Fruit fly (Drosophila melanogaster) whole organism, prepupa: ENCODE data around the gene Hmbs.

Source experiments
- CG1621 ChIP-seq: fragments of 200-800 bp; sonication (Bioruptor generic); optimal IDR thresholded peaks from 3 replicates; lab custom pipeline; 2018; ENCODE audit warnings: missing biosample characterization, mild to moderate bottlenecking, missing genetic modification characterization
- CG16779 ChIP-seq: fragments of 200-800 bp; sonication (Bioruptor generic); optimal IDR thresholded peaks from 3 replicates; lab custom pipeline; 2017; ENCODE audit warnings: missing biosample characterization, mild to moderate bottlenecking, missing genetic modification characterization
- CG6792 ChIP-seq: fragments of 200-800 bp; sonication (Bioruptor generic); optimal IDR thresholded peaks from 3 replicates; lab custom pipeline; 2016; ENCODE audit warnings: missing biosample characterization, missing genetic modification characterization
- Ets96B ChIP-seq: fragments of 200-800 bp; optimal IDR thresholded peaks from 2 replicates; lab custom pipeline; 2019; ENCODE audit warnings: missing biosample characterization, mild to moderate bottlenecking, missing genetic modification characterization, moderate library complexity
- Hr39 ChIP-seq: fragments of 200-800 bp; sonication (Bioruptor generic); optimal IDR thresholded peaks from 2 replicates; lab custom pipeline; 2016; ENCODE audit warnings: missing biosample characterization, missing genetic modification characterization
- Hr4 ChIP-seq: fragments of 200-800 bp; sonication (Bioruptor generic); optimal IDR thresholded peaks from 3 replicates; lab custom pipeline; 2016; ENCODE audit warnings: missing biosample characterization, missing genetic modification characterization
- OdsH ChIP-seq: fragments of 200-800 bp; sonication (Bioruptor generic); optimal IDR thresholded peaks from 3 replicates; lab custom pipeline; 2016; ENCODE audit warnings: missing biosample characterization, missing genetic modification characterization
- Sox102F ChIP-seq: fragments of 200-800 bp; sonication (Bioruptor generic); optimal IDR thresholded peaks from 2 replicates; lab custom pipeline; 2016; ENCODE audit warnings: missing biosample characterization, mild to moderate bottlenecking, missing genetic modification characterization
- achi ChIP-seq: fragments of 200-800 bp; sonication (Bioruptor generic); optimal IDR thresholded peaks from 3 replicates; lab custom pipeline; 2016; ENCODE audit warnings: missing biosample characterization, missing genetic modification characterization
- cyc ChIP-seq: fragments of 200-800 bp; sonication (Bioruptor generic); optimal IDR thresholded peaks from 3 replicates; lab custom pipeline; 2016; ENCODE audit warnings: missing biosample characterization, missing genetic modification characterization
- fd85E ChIP-seq: fragments of 200-800 bp; sonication (Bioruptor generic); optimal IDR thresholded peaks from 3 replicates; lab custom pipeline; 2016; ENCODE audit warnings: missing biosample characterization, missing genetic modification characterization
- salr ChIP-seq, 2 experiments: fragments of 200-800 bp; sonication (Bioruptor generic); optimal IDR thresholded peaks; 3 replicates each; lab custom pipeline; 2016 to 2018; ENCODE audit warnings: missing biosample characterization in 2 of 2, missing genetic modification characterization in 2 of 2, mild to moderate bottlenecking in 1 of 2
- spab ChIP-seq: fragments of 200-800 bp; sonication (Bioruptor generic); optimal IDR thresholded peaks from 2 replicates; lab custom pipeline; 2017; ENCODE audit warnings: missing biosample characterization, mild to moderate bottlenecking, missing genetic modification characterization, missing genetic modification reagents
- svp ChIP-seq: fragments of 200-800 bp; sonication (Bioruptor generic); peaks from one replicate; lab custom pipeline; 2016; ENCODE audit warnings: missing biosample characterization, missing genetic modification characterization

DNA sequence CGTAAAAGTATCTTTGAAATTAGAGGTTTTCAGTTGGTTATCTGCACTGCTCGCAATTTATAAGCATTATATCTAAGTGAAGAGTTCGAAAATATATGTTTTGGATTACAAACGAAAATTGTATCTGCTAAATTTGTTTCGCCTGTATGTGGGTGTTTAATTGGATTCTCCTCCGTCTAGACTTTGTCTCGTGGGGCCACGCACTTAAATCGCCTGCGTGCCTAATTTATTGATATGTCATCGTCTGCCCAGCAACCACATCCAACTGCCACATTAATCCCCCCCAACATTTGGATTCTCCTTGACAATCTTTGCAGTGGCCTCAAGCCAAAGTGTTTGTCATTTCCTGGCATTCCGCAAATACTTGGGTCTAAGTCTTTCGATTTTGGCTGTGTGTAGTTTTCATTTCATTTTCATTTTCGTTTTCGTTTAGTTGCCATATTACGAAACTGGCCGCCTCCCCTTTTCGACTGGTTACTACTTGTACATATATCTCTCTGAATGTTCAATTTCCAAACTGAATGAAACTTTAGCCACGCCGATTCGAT, 43.5 kb downstream of the Hmbs start:
- TF ChIP-seq CG1621 (tag; lab: Kevin White, UChicago) (no peak), Sox102F (GFP tag; lab: Kevin White, UChicago) (no peak), Hr39 (GFP tag; lab: Kevin White, UChicago) (no peak), achi (GFP tag; lab: Kevin White, UChicago) (no peak), svp (GFP tag; lab: Kevin White, UChicago) (no peak), OdsH (GFP tag; lab: Kevin White, UChicago) (no peak), cyc (GFP tag; lab: Kevin White, UChicago) (no peak), CG16779 (tag; lab: Kevin White, UChicago) (no peak), spab (GFP tag; lab: Kevin White, UChicago) (no peak), Ets96B (tag; lab: Kevin White, UChicago) (no peak), fd85E (GFP tag; lab: Kevin White, UChicago) (no peak), salr (GFP tag; optimal IDR thresholded peaks at IDR 0.05; lab: Kevin White, UChicago) (no peak), Hr4 (GFP tag; lab: Kevin White, UChicago) (no peak), CG6792 (GFP tag; lab: Kevin White, UChicago) (no peak)
